Fruit fly (Drosophila melanogaster): ENCODE results near the gene CG9948.

DNA sequence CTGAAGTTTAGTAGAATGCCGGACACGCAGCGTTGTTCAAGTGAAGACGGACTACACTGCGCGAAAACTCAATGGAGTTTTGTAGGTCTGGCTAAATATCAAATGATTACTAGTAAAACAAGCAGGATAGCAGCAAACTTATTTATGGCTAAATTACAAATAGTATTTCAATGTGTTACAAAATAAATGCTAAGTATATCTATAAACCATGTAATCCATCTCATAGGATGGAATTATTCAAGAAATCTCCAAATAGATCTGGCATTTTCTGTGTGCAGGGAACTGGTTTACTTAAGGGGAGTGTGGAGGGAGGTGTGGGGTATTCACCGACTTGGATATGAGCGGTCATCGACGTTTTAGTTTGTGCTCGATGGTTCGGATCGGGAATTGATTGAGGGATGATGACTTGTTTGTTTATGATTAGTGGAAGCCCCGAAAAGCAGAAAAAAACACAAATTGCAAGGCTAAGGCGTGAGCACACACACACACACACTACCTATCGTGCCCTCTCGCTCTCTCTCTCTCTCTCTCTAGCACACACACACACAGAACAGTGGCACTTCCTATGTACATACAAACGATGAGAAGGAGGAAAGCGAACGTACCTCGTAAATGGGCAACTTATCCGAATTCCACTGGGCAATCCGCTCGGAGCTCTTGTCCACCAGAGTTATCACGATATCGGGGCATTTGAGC, 8.1 kb downstream of the CG9948 start:
- no peak for TF ChIP-seq CG11617 (GFP tag; optimal IDR thresholded peaks at IDR 0.05)
- no peak for TF ChIP-seq pad (GFP tag; optimal IDR thresholded peaks at IDR 0.05)

Data from whole organism, adult.